Fruit fly (Drosophila melanogaster): ENCODE results near the gene CG17328.
A peak's percentile ranks its signal among the peaks of the same experiment; 100 is the strongest.

The CG17328 gene

DNA sequence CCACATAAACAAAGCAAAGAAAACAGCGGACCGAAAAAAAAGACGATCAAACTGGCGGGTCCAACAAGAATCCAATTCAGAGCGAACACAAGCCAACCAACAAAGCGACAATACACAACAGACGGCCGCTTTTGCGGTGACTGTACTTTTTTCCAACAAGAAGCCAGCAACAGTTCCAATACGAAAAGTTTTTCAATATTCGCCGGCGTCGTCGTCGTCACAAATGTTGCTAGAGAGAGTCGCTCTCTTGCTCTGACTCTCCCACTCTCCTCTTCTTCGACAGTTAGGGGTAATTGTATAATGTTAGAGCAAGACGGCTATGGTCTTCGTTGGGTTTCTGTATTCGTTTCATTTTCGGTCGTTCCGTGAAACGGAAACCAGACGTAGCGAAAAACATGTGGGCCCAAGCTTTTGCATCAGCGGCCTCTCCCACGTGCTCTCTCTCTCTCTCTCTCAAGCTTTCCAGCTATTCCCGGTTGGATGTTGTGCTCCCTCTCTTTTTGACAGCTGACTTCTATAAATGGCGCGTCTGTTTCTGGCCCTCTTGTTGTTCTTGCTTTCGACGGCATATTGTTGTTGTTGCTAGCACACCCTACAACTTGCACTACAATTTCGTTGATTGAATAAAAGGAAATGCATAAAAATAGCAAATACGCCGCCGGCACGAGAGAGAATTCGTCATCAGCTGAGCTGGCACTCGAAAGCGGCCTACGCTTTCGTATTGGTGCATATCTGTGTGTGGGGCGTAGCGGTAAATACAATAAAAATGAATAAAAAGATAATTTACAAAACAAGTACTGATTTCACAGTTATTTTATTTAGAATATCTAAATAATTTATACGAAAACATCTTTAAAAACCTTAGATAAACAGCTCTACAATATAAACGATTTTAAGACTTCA, 30.3 kb upstream of the CG17328 start (continued):
- no peak for TF ChIP-seq mam (GFP tag; optimal IDR thresholded peaks at IDR 0.05)
- peak; percentile 42 for TF ChIP-seq CG8290 (GFP tag; optimal IDR thresholded peaks at IDR 0.05)
- peak; percentile 71 to 78 for TF ChIP-seq CG8290 (tag; optimal IDR thresholded peaks at IDR 0.05)
- TF ChIP-seq chinmo (GFP tag; IDR thresholded peaks at IDR 0.05; ENCODE audit: partially characterized antibody), result no peak
- no peak for TF ChIP-seq luna (GFP tag; optimal IDR thresholded peaks at IDR 0.05)
- TF ChIP-seq CG14014 (GFP tag; IDR thresholded peaks at IDR 0.05), result no peak
- TF ChIP-seq vfl (GFP tag; optimal IDR thresholded peaks at IDR 0.05), result no peak
- TF ChIP-seq knrl (GFP tag; IDR thresholded peaks at IDR 0.05; ENCODE audit: partially characterized antibody), result no peak
- TF ChIP-seq D (optimal IDR thresholded peaks at IDR 0.05), result peak; percentile 87
- TF ChIP-seq D (GFP tag; optimal IDR thresholded peaks at IDR 0.05), result peak; percentile 54
- no peak for TF ChIP-seq tup (GFP tag; optimal IDR thresholded peaks at IDR 0.05)
- peak; percentile 37 for TF ChIP-seq CG18262 (tag; optimal IDR thresholded peaks at IDR 0.05)
- no peak for TF ChIP-seq dati (GFP tag; IDR thresholded peaks at IDR 0.05)
- no peak for TF ChIP-seq fu2 (GFP tag; optimal IDR thresholded peaks at IDR 0.05)
- no peak for TF ChIP-seq CG6272 (GFP tag; IDR thresholded peaks at IDR 0.05)
- TF ChIP-seq en (GFP tag; optimal IDR thresholded peaks at IDR 0.05), result peak; percentile 45
- no peak for TF ChIP-seq CG12236 (GFP tag; optimal IDR thresholded peaks at IDR 0.05)
- no peak for TF ChIP-seq ase (GFP tag; IDR thresholded peaks at IDR 0.05)
- no peak for TF ChIP-seq CG34224 (GFP tag; IDR thresholded peaks at IDR 0.05; ENCODE audit: partially characterized antibody)
- no peak for TF ChIP-seq HLH4C (GFP tag; IDR thresholded peaks at IDR 0.05; ENCODE audit: partially characterized antibody)
- TF ChIP-seq CG18764 (GFP tag; optimal IDR thresholded peaks at IDR 0.05), result no peak
- peak; percentile 83 for TF ChIP-seq CG12659 (GFP tag; optimal IDR thresholded peaks at IDR 0.05)
- no peak for TF ChIP-seq CG9609 (GFP tag; optimal IDR thresholded peaks at IDR 0.05)
- no peak for TF ChIP-seq Dip3 (GFP tag; optimal IDR thresholded peaks at IDR 0.05)
- no peak for TF ChIP-seq Ssrp (tag; optimal IDR thresholded peaks at IDR 0.05)
- no peak for TF ChIP-seq CG13123 (GFP tag; optimal IDR thresholded peaks at IDR 0.05)
- TF ChIP-seq pfk (GFP tag; optimal IDR thresholded peaks at IDR 0.05), result peak; percentile 100
- TF ChIP-seq tna (GFP tag; IDR thresholded peaks at IDR 0.05; ENCODE audit: partially characterized antibody), result no peak
- no peak for TF ChIP-seq fru (optimal IDR thresholded peaks at IDR 0.05)
- peak; percentile 92 for TF ChIP-seq wek (GFP tag; optimal IDR thresholded peaks at IDR 0.05)
- peak; percentile 49 for TF ChIP-seq CG18011 (GFP tag; optimal IDR thresholded peaks at IDR 0.05)
- peak; percentile 73 for TF ChIP-seq CG8281 (tag; optimal IDR thresholded peaks at IDR 0.05)
- peak; percentile 68 for TF ChIP-seq CG10274 (GFP tag; optimal IDR thresholded peaks at IDR 0.05)
- TF ChIP-seq CG33213 (GFP tag; optimal IDR thresholded peaks at IDR 0.05), result peak; percentile 22
- peak; percentile 91 for TF ChIP-seq CG15514 (GFP tag; optimal IDR thresholded peaks at IDR 0.05)
- TF ChIP-seq E2f2 (GFP tag; IDR thresholded peaks at IDR 0.05), result no peak
- TF ChIP-seq Asciz (GFP tag; optimal IDR thresholded peaks at IDR 0.05), result peak; percentile 92
- TF ChIP-seq Hr39 (optimal IDR thresholded peaks at IDR 0.05), result no peak
- peak in 1 of 2 experiments; percentile 71 for TF ChIP-seq tll (GFP tag; optimal IDR thresholded peaks at IDR 0.05)
- TF ChIP-seq CG3838 (GFP tag; optimal IDR thresholded peaks at IDR 0.05), result peak; percentile 99
- TF ChIP-seq CG15011 (GFP tag; optimal IDR thresholded peaks at IDR 0.05), result peak; percentile 74
- TF ChIP-seq fd3F (GFP tag; optimal IDR thresholded peaks at IDR 0.05), result no peak
- no peak for TF ChIP-seq Gsc (GFP tag; IDR thresholded peaks at IDR 0.05)
- no peak for TF ChIP-seq Camta (GFP tag; optimal IDR thresholded peaks at IDR 0.05)
- peak; percentile 96 for TF ChIP-seq BtbVII (GFP tag; optimal IDR thresholded peaks at IDR 0.05)
- peak; percentile 48 for TF ChIP-seq btn (GFP tag; optimal IDR thresholded peaks at IDR 0.05)
- peak; percentile 87 for TF ChIP-seq CG6683 (GFP tag; optimal IDR thresholded peaks at IDR 0.05)
- TF ChIP-seq C15 (GFP tag; IDR thresholded peaks at IDR 0.05), result no peak
- TF ChIP-seq CG13624 (GFP tag; optimal IDR thresholded peaks at IDR 0.05), result peak; percentile 80
- no peak for TF ChIP-seq eve (GFP tag; optimal IDR thresholded peaks at IDR 0.05)

Measured in whole organism, embryonic.